Fruit fly (Drosophila melanogaster): Measurements from ENCODE around the gene CG9184.

dm6 chr3L:1335428-1335764 is 12.8 kb upstream of the CG9184 start:
- TF ChIP-seq Hnf4 (GFP tag; optimal IDR thresholded peaks at IDR 0.05) (peak; percentile 73), Hr83 (GFP tag; optimal IDR thresholded peaks at IDR 0.05; ENCODE audit: poor library complexity, severe bottlenecking) (no peak), CrebA (GFP tag; optimal IDR thresholded peaks at IDR 0.05; ENCODE audit: borderline replicate concordance) (no peak), woc (GFP tag; optimal IDR thresholded peaks at IDR 0.05) (peak; percentile 82), Mio (GFP tag; optimal IDR thresholded peaks at IDR 0.05) (no peak), psq (GFP tag; optimal IDR thresholded peaks at IDR 0.05) (peak; percentile 46), lola (GFP tag; optimal IDR thresholded peaks at IDR 0.05) (no peak), Sp1 (GFP tag; optimal IDR thresholded peaks at IDR 0.05) (peak; percentile 23), tai (GFP tag; optimal IDR thresholded peaks at IDR 0.05) (no peak), pan (optimal IDR thresholded peaks at IDR 0.05) (no peak), jim (GFP tag; optimal IDR thresholded peaks at IDR 0.05) (no peak), h (GFP tag; optimal IDR thresholded peaks at IDR 0.05) (peak; percentile 68), brk (GFP tag; optimal IDR thresholded peaks at IDR 0.05) (no peak)

Measured in whole organism, wandering third instar larva.